Worm (Caenorhabditis elegans): ENCODE data around the gene F23D12.4.

DNA sequence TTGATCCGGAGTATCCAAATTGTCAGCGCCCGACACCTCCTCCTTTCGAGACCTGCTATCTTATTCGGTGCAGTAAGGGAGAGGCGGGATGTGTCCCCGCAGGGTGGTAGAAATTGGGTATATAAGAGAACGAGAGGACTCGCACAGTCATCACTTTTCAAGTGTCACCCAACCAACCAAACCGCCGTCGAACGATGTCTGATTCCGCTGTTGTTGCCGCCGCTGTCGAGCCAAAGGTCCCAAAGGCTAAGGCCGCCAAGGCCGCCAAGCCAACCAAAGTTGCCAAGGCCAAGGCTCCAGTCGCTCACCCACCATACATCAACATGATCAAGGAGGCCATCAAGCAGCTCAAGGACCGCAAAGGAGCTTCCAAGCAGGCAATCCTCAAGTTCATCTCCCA is 45.1 kb downstream of the F23D12.4 start, which contains the start of gene his-24:
- TF ChIP-seq pqm-1 (tag; optimal IDR thresholded peaks at IDR 0.05) (peak; percentile 40), ces-1 (GFP tag; optimal IDR thresholded peaks at IDR 0.05) (no peak), egl-27 (tag; optimal IDR thresholded peaks at IDR 0.05) (no peak), daf-12 (tag; optimal IDR thresholded peaks at IDR 0.05) (no peak), ceh-28 (tag; optimal IDR thresholded peaks at IDR 0.05) (no peak), unc-62 (GFP tag; optimal IDR thresholded peaks at IDR 0.05 in 1 of 2) (no peak), unc-62 (tag; optimal IDR thresholded peaks at IDR 0.05) (no peak), fos-1 (tag; optimal IDR thresholded peaks at IDR 0.05) (no peak), lsy-2 (tag; optimal IDR thresholded peaks at IDR 0.05) (peak in 1 of 2 experiments; percentile 70)

Data from whole organism, L4 larva.